Fruit fly (Drosophila melanogaster) whole organism, prepupa: ENCODE results near the gene Membrin.

Source experiments
- Blimp-1 ChIP-seq: fragments of 200-800 bp; sonication (Bioruptor generic); optimal IDR thresholded peaks from 3 replicates; lab custom pipeline; 2017; ENCODE audit warnings: missing biosample characterization, missing genetic modification characterization, mild to moderate bottlenecking, moderate library complexity, missing genetic modification reagents
- CG10631 ChIP-seq: fragments of 200-800 bp; sonication (Bioruptor generic); optimal IDR thresholded peaks from 2 replicates; lab custom pipeline; 2016; ENCODE audit warnings: missing biosample characterization, missing genetic modification characterization
- CG10669 ChIP-seq: fragments of 200-800 bp; sonication (Bioruptor generic); optimal IDR thresholded peaks from 3 replicates; lab custom pipeline; 2018; ENCODE audit warnings: missing biosample characterization, mild to moderate bottlenecking, missing genetic modification characterization, moderate library complexity
- CG11294 ChIP-seq: fragments of 200-800 bp; sonication (Bioruptor generic); IDR thresholded peaks from 2 replicates; pipeline ENCODE4 v1.3.6; 2022; ENCODE audit warnings: missing biosample characterization, missing genetic modification characterization
- CG11762 ChIP-seq: fragments of 200-800 bp; sonication (Bioruptor generic); optimal IDR thresholded peaks from 3 replicates; lab custom pipeline; 2016; ENCODE audit warnings: missing biosample characterization, missing genetic modification characterization; ENCODE audit not compliant: insufficient read depth
- CG15336 ChIP-seq: fragments of 200-800 bp; sonication (Bioruptor generic); IDR thresholded peaks from 2 replicates; pipeline ENCODE4 v1.3.6; 2022; ENCODE audit warnings: missing biosample characterization, missing genetic modification characterization
- CG3032 ChIP-seq: fragments of 200-800 bp; optimal IDR thresholded peaks from 2 replicates; lab custom pipeline; 2019; ENCODE audit warnings: missing biosample characterization, mild to moderate bottlenecking, missing genetic modification characterization, moderate library complexity
- CG31627 ChIP-seq: fragments of 200-800 bp; sonication (Bioruptor generic); optimal IDR thresholded peaks from 3 replicates; lab custom pipeline; 2016; ENCODE audit warnings: missing biosample characterization, missing genetic modification characterization
- CG34406 ChIP-seq: fragments of 200-800 bp; sonication (Bioruptor generic); optimal IDR thresholded peaks from 3 replicates; lab custom pipeline; 2016; ENCODE audit warnings: missing biosample characterization, missing genetic modification characterization
- CG3919 ChIP-seq: fragments of 200-800 bp; sonication (Bioruptor generic); optimal IDR thresholded peaks from 3 replicates; lab custom pipeline; 2016; ENCODE audit warnings: missing biosample characterization, missing genetic modification characterization
- CG6163 ChIP-seq: fragments of 200-800 bp; sonication (Bioruptor generic); IDR thresholded peaks from 3 replicates; pipeline ENCODE4 v1.3.6; 2022; ENCODE audit warnings: missing biosample characterization, missing genetic modification characterization
- CG6276 ChIP-seq: fragments of 200-800 bp; sonication (Bioruptor generic); optimal IDR thresholded peaks from 2 replicates; lab custom pipeline; 2017; ENCODE audit warnings: missing biosample characterization, mild to moderate bottlenecking, missing genetic modification characterization
- CG6792 ChIP-seq: fragments of 200-800 bp; sonication (Bioruptor generic); optimal IDR thresholded peaks from 3 replicates; lab custom pipeline; 2016; ENCODE audit warnings: missing biosample characterization, missing genetic modification characterization
- CG6854 ChIP-seq: fragments of 200-800 bp; sonication (Bioruptor generic); optimal IDR thresholded peaks from 2 replicates; lab custom pipeline; 2017; ENCODE audit warnings: missing biosample characterization, mild to moderate bottlenecking, missing genetic modification characterization
- CG7368 ChIP-seq: fragments of 200-800 bp; sonication (Bioruptor generic); optimal IDR thresholded peaks from 3 replicates; lab custom pipeline; 2016; ENCODE audit warnings: missing biosample characterization, missing genetic modification characterization
- CG8119 ChIP-seq: fragments of 200-800 bp; sonication (Bioruptor generic); IDR thresholded peaks from 3 replicates; pipeline ENCODE4 v1.3.6; 2022; ENCODE audit warnings: missing biosample characterization, missing genetic modification characterization
- CG8632 ChIP-seq: fragments of 200-800 bp; sonication (Bioruptor generic); optimal IDR thresholded peaks from 3 replicates; lab custom pipeline; 2016; ENCODE audit warnings: missing biosample characterization, missing genetic modification characterization
- Eip75B ChIP-seq: fragments of 200-800 bp; sonication (Bioruptor generic); optimal IDR thresholded peaks from 3 replicates; lab custom pipeline; 2016; ENCODE audit warnings: missing biosample characterization, missing genetic modification characterization
- Eip93F ChIP-seq: fragments of 200-800 bp; sonication (Bioruptor generic); optimal IDR thresholded peaks from 2 replicates; lab custom pipeline; 2016; ENCODE audit warnings: missing biosample characterization, mild to moderate bottlenecking, missing genetic modification characterization
- Ets96B ChIP-seq: fragments of 200-800 bp; optimal IDR thresholded peaks from 2 replicates; lab custom pipeline; 2019; ENCODE audit warnings: missing biosample characterization, mild to moderate bottlenecking, missing genetic modification characterization, moderate library complexity
- Hr38 ChIP-seq: sonication (Bioruptor generic); optimal IDR thresholded peaks from 2 replicates; lab custom pipeline; 2016; ENCODE audit warnings: missing biosample characterization, missing genetic modification characterization
- Hr39 ChIP-seq: fragments of 200-800 bp; sonication (Bioruptor generic); optimal IDR thresholded peaks from 2 replicates; lab custom pipeline; 2016; ENCODE audit warnings: missing biosample characterization, missing genetic modification characterization
- Hr4 ChIP-seq: fragments of 200-800 bp; sonication (Bioruptor generic); optimal IDR thresholded peaks from 3 replicates; lab custom pipeline; 2016; ENCODE audit warnings: missing biosample characterization, missing genetic modification characterization
- Lpt ChIP-seq: fragments of 200-800 bp; sonication (Bioruptor generic); optimal IDR thresholded peaks from 3 replicates; lab custom pipeline; 2016; ENCODE audit warnings: missing biosample characterization, missing genetic modification characterization
- Met ChIP-seq: fragments of 200-800 bp; sonication (Bioruptor generic); optimal IDR thresholded peaks from 3 replicates; lab custom pipeline; 2016; ENCODE audit warnings: missing biosample characterization, missing genetic modification characterization
- OdsH ChIP-seq: fragments of 200-800 bp; sonication (Bioruptor generic); optimal IDR thresholded peaks from 3 replicates; lab custom pipeline; 2016; ENCODE audit warnings: missing biosample characterization, missing genetic modification characterization
- cyc ChIP-seq: fragments of 200-800 bp; sonication (Bioruptor generic); optimal IDR thresholded peaks from 3 replicates; lab custom pipeline; 2016; ENCODE audit warnings: missing biosample characterization, missing genetic modification characterization
- dac ChIP-seq: fragments of 200-800 bp; sonication (Bioruptor generic); optimal IDR thresholded peaks from 2 replicates; lab custom pipeline; 2017; ENCODE audit warnings: missing biosample characterization, mild to moderate bottlenecking, missing genetic modification characterization
- dsx ChIP-seq: fragments of 200-800 bp; optimal IDR thresholded peaks from 3 replicates; lab custom pipeline; 2019; ENCODE audit warnings: missing biosample characterization, mild to moderate bottlenecking, missing genetic modification characterization, moderate library complexity; ENCODE audit not compliant: poor library complexity, severe bottlenecking
- fkh ChIP-seq: fragments of 200-800 bp; sonication (Bioruptor generic); optimal IDR thresholded peaks from 3 replicates; lab custom pipeline; 2017; ENCODE audit warnings: missing biosample characterization, mild to moderate bottlenecking, missing genetic modification characterization, moderate library complexity
- pdm3 ChIP-seq: fragments of 200-800 bp; sonication (Bioruptor generic); optimal IDR thresholded peaks from 3 replicates; lab custom pipeline; 2016; ENCODE audit warnings: missing biosample characterization, missing genetic modification characterization
- spab ChIP-seq: fragments of 200-800 bp; sonication (Bioruptor generic); optimal IDR thresholded peaks from 2 replicates; lab custom pipeline; 2017; ENCODE audit warnings: missing biosample characterization, mild to moderate bottlenecking, missing genetic modification characterization, missing genetic modification reagents
- ss ChIP-seq, 2 experiments: fragments of 200-800 bp; sonication (Bioruptor generic); optimal IDR thresholded peaks; 2 replicates in 1 of 2; 3 replicates in 1 of 2; lab custom pipeline; 2017 to 2018; ENCODE audit warnings: mild to moderate bottlenecking in 2 of 2, missing biosample characterization in 2 of 2, missing genetic modification characterization in 2 of 2, moderate library complexity in 1 of 2
- topi ChIP-seq: fragments of 200-800 bp; sonication (Bioruptor generic); optimal IDR thresholded peaks from 3 replicates; lab custom pipeline; 2016; ENCODE audit warnings: missing biosample characterization, missing genetic modification characterization

The Membrin gene

DNA sequence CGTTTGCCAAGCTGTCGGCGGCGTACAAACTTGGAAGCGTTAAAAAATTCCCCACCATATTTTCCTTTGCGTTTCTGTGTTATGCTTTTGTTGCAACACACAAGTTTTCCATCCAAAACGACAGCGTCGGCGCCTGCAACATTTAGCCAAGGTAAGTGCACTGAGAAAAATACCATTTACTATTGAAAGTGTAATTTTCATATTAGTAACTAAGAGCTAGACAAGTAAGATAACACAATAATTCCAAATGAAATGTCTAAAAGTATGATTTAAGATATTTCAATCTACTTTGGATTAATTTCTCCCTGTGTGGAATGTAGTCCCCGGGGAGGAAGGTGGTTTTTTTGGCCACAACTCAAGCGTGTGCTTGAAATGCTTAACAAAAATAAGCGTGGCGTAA, 19.5 kb downstream of the Membrin start (continued):
- TF ChIP-seq CG6276 (GFP tag; lab: Kevin White, UChicago), result peak; percentile 72
- no peak for TF ChIP-seq Eip75B
- no peak; the same call in 1 of the 2 replicates for TF ChIP-seq CG15336 (GFP tag; lab: Robert Waterston, UW)
- peak; percentile 7 for TF ChIP-seq pdm3 (GFP tag; lab: Kevin White, UChicago)
- TF ChIP-seq CG3919, result no peak
- TF ChIP-seq dsx (GFP tag; lab: Kevin White, UChicago), result no peak
- peak; percentile 28 for TF ChIP-seq Lpt (GFP tag; lab: Kevin White, UChicago)
- TF ChIP-seq cyc (GFP tag; lab: Kevin White, UChicago), result no peak
- TF ChIP-seq CG34406 (GFP tag; lab: Kevin White, UChicago), result no peak
- TF ChIP-seq CG10631 (GFP tag; lab: Kevin White, UChicago), result no peak
- no peak for TF ChIP-seq Hr38 (GFP tag; lab: Kevin White, UChicago)
- TF ChIP-seq CG7368 (GFP tag; lab: Kevin White, UChicago), result no peak
- no peak for TF ChIP-seq fkh
- no peak for TF ChIP-seq CG10669
- TF ChIP-seq Blimp-1 (GFP tag; lab: Kevin White, UChicago), result no peak
- no peak for TF ChIP-seq CG6792 (GFP tag; lab: Kevin White, UChicago)
- no peak for TF ChIP-seq CG6854 (GFP tag; lab: Kevin White, UChicago)
- no peak for TF ChIP-seq Met
- no peak for TF ChIP-seq CG3032 (tag; lab: Kevin White, UChicago)
- TF ChIP-seq OdsH (GFP tag; lab: Kevin White, UChicago), result no peak
- no peak for TF ChIP-seq dac (GFP tag; lab: Kevin White, UChicago)
- TF ChIP-seq CG11762 (GFP tag; lab: Kevin White, UChicago), result no peak
- no peak for TF ChIP-seq spab (GFP tag; lab: Kevin White, UChicago)
- peak; percentile 66 for TF ChIP-seq Hr4
- TF ChIP-seq Hr39 (GFP tag; lab: Kevin White, UChicago), result no peak
- 0 out of 3 replicates have a peak, but pooled peaks have one; percentile 46 for TF ChIP-seq CG6163
- TF ChIP-seq CG8119 (GFP tag; lab: Robert Waterston, UW), result peak; percentile 75
- TF ChIP-seq CG31627, result no peak
- TF ChIP-seq ss (GFP tag; optimal IDR thresholded peaks at IDR 0.05; lab: Kevin White, UChicago), result no peak
- TF ChIP-seq CG8632, result no peak
- TF ChIP-seq Eip93F (GFP tag; lab: Kevin White, UChicago), result no peak
- no peak for TF ChIP-seq Ets96B (tag; lab: Kevin White, UChicago)
- TF ChIP-seq CG11294 (GFP tag; lab: Robert Waterston, UW), result 0 out of 2 replicates have a peak, but pooled peaks have one; percentile 26
- TF ChIP-seq topi, result no peak
